Fruit fly (Drosophila melanogaster): ENCODE data around the gene mri.

dm6 chr3L:203536-204135 is 3.7 kb downstream of the mri start, which contains the start of gene NitFhit:
- TF ChIP-seq usp (GFP tag; optimal IDR thresholded peaks at IDR 0.05): no peak
- TF ChIP-seq pan (optimal IDR thresholded peaks at IDR 0.05): no peak

Data from whole organism.